Worm (Caenorhabditis elegans): ENCODE results near the gene his-24.

Gene his-24

ce11 chrX:14507992-14508391, 18.1 kb downstream of the his-24 start:
- no peak for TF ChIP-seq ceh-9 (tag; optimal IDR thresholded peaks at IDR 0.05)
- TF ChIP-seq snpc-4 (tag; optimal IDR thresholded peaks at IDR 0.05): no peak
- no peak for TF ChIP-seq mdl-1 (tag; optimal IDR thresholded peaks at IDR 0.05)
- TF ChIP-seq unc-39 (tag; optimal IDR thresholded peaks at IDR 0.05): no peak
- TF ChIP-seq nhr-67 (tag; optimal IDR thresholded peaks at IDR 0.05): no peak
- no peak for TF ChIP-seq sea-2 (GFP tag; optimal IDR thresholded peaks at IDR 0.05)
- TF ChIP-seq jun-1 (tag; optimal IDR thresholded peaks at IDR 0.05): no peak
- no peak for TF ChIP-seq hmg-11 (tag; optimal IDR thresholded peaks at IDR 0.05)
- TF ChIP-seq eor-1 (tag; optimal IDR thresholded peaks at IDR 0.05): no peak
- no peak for TF ChIP-seq aly-2 (tag; optimal IDR thresholded peaks at IDR 0.05)
- TF ChIP-seq fkh-2 (tag; optimal IDR thresholded peaks at IDR 0.05): no peak
- no peak for TF ChIP-seq elt-2 (tag; optimal IDR thresholded peaks at IDR 0.05)
- TF ChIP-seq ztf-4 (tag; optimal IDR thresholded peaks at IDR 0.05): no peak
- peak; percentile 98 for TF ChIP-seq nhr-25 (tag; optimal IDR thresholded peaks at IDR 0.05)
- TF ChIP-seq ama-1 (optimal IDR thresholded peaks at IDR 0.05): no peak
- no peak for TF ChIP-seq tbx-2 (tag; optimal IDR thresholded peaks at IDR 0.05)
- TF ChIP-seq lsy-12 (tag; optimal IDR thresholded peaks at IDR 0.05): no peak
- TF ChIP-seq nfya-1 (tag; optimal IDR thresholded peaks at IDR 0.05; ENCODE audit: insufficient read depth): no peak
- TF ChIP-seq nhr-28 (tag; optimal IDR thresholded peaks at IDR 0.05): no peak
- TF ChIP-seq nhr-43 (tag; optimal IDR thresholded peaks at IDR 0.05; ENCODE audit: poor library complexity, severe bottlenecking): peak; percentile 77
- TF ChIP-seq skn-1 (tag; optimal IDR thresholded peaks at IDR 0.05): no peak
- no peak for TF ChIP-seq daf-12 (tag; optimal IDR thresholded peaks at IDR 0.05)
- no peak for TF ChIP-seq fkh-10 (GFP tag; optimal IDR thresholded peaks at IDR 0.05)
- peak; percentile 8 for TF ChIP-seq egl-27 (tag; optimal IDR thresholded peaks at IDR 0.05)
- TF ChIP-seq unc-62 (GFP tag; optimal IDR thresholded peaks at IDR 0.05): peak; percentile 38
- TF ChIP-seq nhr-12 (tag; optimal IDR thresholded peaks at IDR 0.05): no peak
- TF ChIP-seq nhr-23 (tag; optimal IDR thresholded peaks at IDR 0.05): peak; percentile 42
- TF ChIP-seq elt-1 (tag; optimal IDR thresholded peaks at IDR 0.05): peak; percentile 79
- TF ChIP-seq nhr-237 (tag; optimal IDR thresholded peaks at IDR 0.05): no peak
- TF ChIP-seq ztf-11 (tag; optimal IDR thresholded peaks at IDR 0.05): no peak
- TF ChIP-seq egl-5 (tag; optimal IDR thresholded peaks at IDR 0.05): no peak
- no peak for TF ChIP-seq ZK546.5 (tag; optimal IDR thresholded peaks at IDR 0.05)
- TF ChIP-seq mml-1 (tag; optimal IDR thresholded peaks at IDR 0.05): no peak
- TF ChIP-seq pqm-1 (tag; optimal IDR thresholded peaks at IDR 0.05): no peak
- no peak for TF ChIP-seq ceh-28 (tag; optimal IDR thresholded peaks at IDR 0.05)
- no peak for TF ChIP-seq zag-1 (tag; optimal IDR thresholded peaks at IDR 0.05)
- peak in 1 of 3 experiments; percentile 35 for TF ChIP-seq elt-3 (tag; optimal IDR thresholded peaks at IDR 0.05)
- no peak for TF ChIP-seq nhr-11 (tag; optimal IDR thresholded peaks at IDR 0.05)
- TF ChIP-seq R02D3.7 (tag; optimal IDR thresholded peaks at IDR 0.05): no peak
- TF ChIP-seq ceh-82 (tag; optimal IDR thresholded peaks at IDR 0.05): no peak
- no peak for TF ChIP-seq nhr-76 (tag; optimal IDR thresholded peaks at IDR 0.05)
- TF ChIP-seq pha-4 (tag; optimal IDR thresholded peaks at IDR 0.05): no peak
- TF ChIP-seq lin-15B (tag; optimal IDR thresholded peaks at IDR 0.05): no peak
- TF ChIP-seq ceh-16 (tag; optimal IDR thresholded peaks at IDR 0.05): no peak
- no peak for TF ChIP-seq lin-39 (tag; optimal IDR thresholded peaks at IDR 0.05)
- no peak for TF ChIP-seq fos-1 (tag; optimal IDR thresholded peaks at IDR 0.05)
- no peak for TF ChIP-seq nhr-77 (tag; optimal IDR thresholded peaks at IDR 0.05)

DNA sequence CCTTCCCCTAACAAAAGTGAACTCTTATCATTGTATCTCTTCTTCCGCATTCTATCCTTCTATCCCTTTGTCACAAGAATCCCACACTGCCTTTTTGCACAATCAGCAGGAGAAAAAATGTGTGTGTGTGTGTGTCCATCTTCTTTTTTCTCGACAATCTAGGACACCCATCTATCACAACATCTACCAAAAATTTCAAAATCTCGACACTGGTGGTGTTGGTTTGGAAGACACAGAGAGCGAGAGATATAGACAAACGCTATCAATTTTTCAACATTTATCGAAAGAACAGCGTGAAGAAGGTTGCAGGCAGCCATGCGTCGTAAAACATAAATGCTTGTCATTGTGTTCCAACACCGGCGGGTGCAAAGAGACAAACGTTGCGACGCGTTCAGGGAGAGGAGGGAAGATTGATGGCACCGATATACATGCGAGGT, 18.9 kb downstream of the his-24 start:
- peak; percentile 45 for TF ChIP-seq nfya-1 (tag; optimal IDR thresholded peaks at IDR 0.05; ENCODE audit: insufficient read depth)
- peak; percentile 45 to 69 (median 60) for TF ChIP-seq elt-3 (tag; optimal IDR thresholded peaks at IDR 0.05)
- peak; percentile 34 for TF ChIP-seq egl-5 (tag; optimal IDR thresholded peaks at IDR 0.05)
- no peak for TF ChIP-seq fkh-10 (GFP tag; optimal IDR thresholded peaks at IDR 0.05)
- peak; percentile 62 for TF ChIP-seq ceh-28 (tag; optimal IDR thresholded peaks at IDR 0.05)
- no peak for TF ChIP-seq ceh-9 (tag; optimal IDR thresholded peaks at IDR 0.05)
- TF ChIP-seq tbx-2 (tag; optimal IDR thresholded peaks at IDR 0.05): no peak
- TF ChIP-seq pqm-1 (tag; optimal IDR thresholded peaks at IDR 0.05): no peak
- no peak for TF ChIP-seq ztf-4 (tag; optimal IDR thresholded peaks at IDR 0.05)
- peak; percentile 13 for TF ChIP-seq elt-2 (tag; optimal IDR thresholded peaks at IDR 0.05)
- TF ChIP-seq mml-1 (tag; optimal IDR thresholded peaks at IDR 0.05): no peak
- TF ChIP-seq nhr-43 (tag; optimal IDR thresholded peaks at IDR 0.05; ENCODE audit: poor library complexity, severe bottlenecking): peak; percentile 61
- no peak for TF ChIP-seq hmg-11 (tag; optimal IDR thresholded peaks at IDR 0.05)
- no peak for TF ChIP-seq aly-2 (tag; optimal IDR thresholded peaks at IDR 0.05)
- TF ChIP-seq lsy-12 (tag; optimal IDR thresholded peaks at IDR 0.05): no peak
- TF ChIP-seq nhr-12 (tag; optimal IDR thresholded peaks at IDR 0.05): no peak
- TF ChIP-seq ZK546.5 (tag; optimal IDR thresholded peaks at IDR 0.05): no peak
- no peak for TF ChIP-seq jun-1 (tag; optimal IDR thresholded peaks at IDR 0.05)
- TF ChIP-seq nhr-28 (tag; optimal IDR thresholded peaks at IDR 0.05): no peak
- TF ChIP-seq R02D3.7 (tag; optimal IDR thresholded peaks at IDR 0.05): no peak
- TF ChIP-seq nhr-77 (tag; optimal IDR thresholded peaks at IDR 0.05): no peak
- TF ChIP-seq fos-1 (tag; optimal IDR thresholded peaks at IDR 0.05): no peak
- TF ChIP-seq nhr-25 (tag; optimal IDR thresholded peaks at IDR 0.05): peak; percentile 82
- peak; percentile 91 for TF ChIP-seq unc-62 (GFP tag; optimal IDR thresholded peaks at IDR 0.05)
- no peak for TF ChIP-seq daf-12 (tag; optimal IDR thresholded peaks at IDR 0.05)
- no peak for TF ChIP-seq unc-39 (tag; optimal IDR thresholded peaks at IDR 0.05)
- no peak for TF ChIP-seq ztf-11 (tag; optimal IDR thresholded peaks at IDR 0.05)
- peak; percentile 15 for TF ChIP-seq egl-27 (tag; optimal IDR thresholded peaks at IDR 0.05)
- TF ChIP-seq zag-1 (tag; optimal IDR thresholded peaks at IDR 0.05): no peak
- no peak for TF ChIP-seq ceh-16 (tag; optimal IDR thresholded peaks at IDR 0.05)
- TF ChIP-seq ceh-82 (tag; optimal IDR thresholded peaks at IDR 0.05): no peak
- no peak for TF ChIP-seq snpc-4 (tag; optimal IDR thresholded peaks at IDR 0.05)
- TF ChIP-seq nhr-23 (tag; optimal IDR thresholded peaks at IDR 0.05): peak; percentile 90
- TF ChIP-seq skn-1 (tag; optimal IDR thresholded peaks at IDR 0.05): no peak
- peak; percentile 59 for TF ChIP-seq nhr-11 (tag; optimal IDR thresholded peaks at IDR 0.05)
- TF ChIP-seq nhr-237 (tag; optimal IDR thresholded peaks at IDR 0.05): no peak
- peak; percentile 58 for TF ChIP-seq lin-39 (tag; optimal IDR thresholded peaks at IDR 0.05)
- no peak for TF ChIP-seq sea-2 (GFP tag; optimal IDR thresholded peaks at IDR 0.05)
- peak; percentile 89 for TF ChIP-seq elt-1 (tag; optimal IDR thresholded peaks at IDR 0.05)
- no peak for TF ChIP-seq ama-1 (optimal IDR thresholded peaks at IDR 0.05)
